Fruit fly (Drosophila melanogaster): ENCODE results near the gene corto.

DNA sequence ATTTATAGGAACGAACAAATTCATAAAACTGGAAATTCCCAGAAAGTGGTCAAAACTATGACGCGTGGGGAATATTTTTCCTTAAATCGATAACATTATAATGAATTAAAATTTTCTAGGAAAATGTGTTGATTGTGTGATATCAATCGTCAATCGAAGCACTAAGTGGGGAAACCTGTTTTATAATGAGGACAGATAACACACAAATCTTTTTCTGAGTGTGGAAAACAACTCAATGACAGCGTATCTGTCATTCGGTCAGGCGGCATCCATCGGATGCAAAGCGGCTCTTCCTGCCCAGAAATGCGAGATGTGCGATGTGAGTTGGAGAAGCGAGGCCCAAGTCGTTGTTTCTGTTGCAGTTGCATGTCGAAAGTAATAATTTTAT, 26.6 kb downstream of the corto start:
- no peak for TF ChIP-seq cnc (optimal IDR thresholded peaks at IDR 0.05)
- no peak for TF ChIP-seq CG33017 (tag; optimal IDR thresholded peaks at IDR 0.05)
- no peak for TF ChIP-seq toe (GFP tag; optimal IDR thresholded peaks at IDR 0.05)
- TF ChIP-seq Clk (GFP tag; optimal IDR thresholded peaks at IDR 0.05), result no peak
- TF ChIP-seq kay (GFP tag; ENCODE audit: borderline replicate concordance), result no peak
